ENCODE assay signal across 4 fruit fly cellular contexts in the genomic region with DNA sequence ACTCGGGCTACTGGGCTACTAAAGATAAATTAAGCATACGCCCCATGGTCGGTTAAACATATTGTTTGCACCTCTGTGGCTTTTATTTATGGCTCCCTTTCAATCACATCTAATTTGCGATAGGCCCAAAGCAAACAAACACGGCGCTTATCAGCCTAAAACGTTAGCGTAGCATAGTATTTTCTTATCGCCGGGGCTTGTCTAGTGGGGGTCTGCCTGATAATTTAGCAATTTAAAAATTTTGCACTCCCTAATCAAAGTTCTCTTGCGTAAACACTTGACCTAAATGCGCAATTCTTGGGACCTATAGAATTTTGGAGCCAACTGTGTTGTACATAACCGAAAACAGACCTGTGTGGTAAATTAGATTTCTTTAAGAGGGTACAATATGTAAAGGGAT.
A peak's percentile ranks its signal among the peaks of the same experiment; 100 is the strongest.
TF ChIP-seq lines count a peak whose summit lies in the region.

No protein-coding gene starts in this region.

- no peak for TF ChIP-seq CTCF in whole organism, embryonic (GFP tag; optimal IDR thresholded peaks at IDR 0.05; lab: Kevin White, UChicago)

TF ChIP-seq in whole organism, adult, 20 proteins besides CTCF, POLR2A, EP300 and RAD21:
- TF ChIP-seq cnc (optimal IDR thresholded peaks at IDR 0.05; lab: Kevin White, UChicago), result no peak
- no peak for TF ChIP-seq tj (GFP tag; optimal IDR thresholded peaks at IDR 0.05; lab: Kevin White, UChicago)
- TF ChIP-seq cic (GFP tag; optimal IDR thresholded peaks at IDR 0.05; lab: Kevin White, UChicago), result peak; percentile 63
- no peak for TF ChIP-seq CG7045 (GFP tag; optimal IDR thresholded peaks at IDR 0.05; lab: Kevin White, UChicago)
- TF ChIP-seq Clk (GFP tag; optimal IDR thresholded peaks at IDR 0.05; lab: Kevin White, UChicago), result no peak
- no peak for TF ChIP-seq CG11617 (GFP tag; optimal IDR thresholded peaks at IDR 0.05; lab: Kevin White, UChicago)
- TF ChIP-seq CG33017 (tag; optimal IDR thresholded peaks at IDR 0.05; lab: Kevin White, UChicago), result no peak

TF ChIP-seq in whole organism, embryonic, 481 proteins besides CTCF, POLR2A, EP300 and RAD21 (continues in another document):
- TF ChIP-seq Sry-δ (GFP tag; optimal IDR thresholded peaks at IDR 0.05; lab: Kevin White, UChicago), result no peak
- no peak for TF ChIP-seq CG1792 (GFP tag; optimal IDR thresholded peaks at IDR 0.05; lab: Kevin White, UChicago)
- TF ChIP-seq gcm2 (GFP tag; optimal IDR thresholded peaks at IDR 0.05; lab: Kevin White, UChicago), result no peak
- TF ChIP-seq ind (GFP tag; optimal IDR thresholded peaks at IDR 0.05; lab: Kevin White, UChicago), result no peak
- TF ChIP-seq Hmr (GFP tag; optimal IDR thresholded peaks at IDR 0.05; lab: Kevin White, UChicago), result peak; percentile 2
- TF ChIP-seq CG7372 (GFP tag; IDR thresholded peaks at IDR 0.05; lab: Robert Waterston, UW), result no peak
- TF ChIP-seq Pdp1 (GFP tag; optimal IDR thresholded peaks at IDR 0.05; lab: Kevin White, UChicago), result peak in 1 of 2 experiments; percentile 74
- TF ChIP-seq phol (tag; optimal IDR thresholded peaks at IDR 0.05; lab: Kevin White, UChicago), result no peak
- TF ChIP-seq Med (GFP tag; lab: Kevin White, UChicago), result peak; percentile 57
- no peak for TF ChIP-seq pum (GFP tag; optimal IDR thresholded peaks at IDR 0.05; lab: Kevin White, UChicago)
- no peak for TF ChIP-seq twi (tag; optimal IDR thresholded peaks at IDR 0.05; lab: Kevin White, UChicago)
- no peak for TF ChIP-seq CG42726 (GFP tag; IDR thresholded peaks at IDR 0.05; lab: Robert Waterston, UW; ENCODE audit: partially characterized antibody)
- TF ChIP-seq Nf-YC (tag; optimal IDR thresholded peaks at IDR 0.05; lab: Kevin White, UChicago), result no peak
- TF ChIP-seq D19B (GFP tag; optimal IDR thresholded peaks at IDR 0.05; lab: Kevin White, UChicago), result no peak
- TF ChIP-seq sqz (GFP tag; optimal IDR thresholded peaks at IDR 0.05; lab: Kevin White, UChicago), result no peak
- peak; percentile 60 for TF ChIP-seq cwo (GFP tag; optimal IDR thresholded peaks at IDR 0.05; lab: Kevin White, UChicago)
- TF ChIP-seq bsh (GFP tag; optimal IDR thresholded peaks at IDR 0.05; lab: Kevin White, UChicago), result no peak
- no peak for TF ChIP-seq CG15601 (tag; optimal IDR thresholded peaks at IDR 0.05; lab: Kevin White, UChicago)
- TF ChIP-seq C15 (GFP tag; IDR thresholded peaks at IDR 0.05; lab: Robert Waterston, UW), result 0 out of 3 replicates have a peak, but pooled peaks have one; percentile 38
- TF ChIP-seq sd (tag; optimal IDR thresholded peaks at IDR 0.05; lab: Kevin White, UChicago), result peak; percentile 83
- peak; percentile 83 for TF ChIP-seq CG34376 (GFP tag; optimal IDR thresholded peaks at IDR 0.05; lab: Kevin White, UChicago)
- no peak for TF ChIP-seq gem (tag; optimal IDR thresholded peaks at IDR 0.05; lab: Kevin White, UChicago)
- TF ChIP-seq pb (GFP tag; optimal IDR thresholded peaks at IDR 0.05; lab: Kevin White, UChicago), result no peak
- no peak for TF ChIP-seq CG12744 (GFP tag; optimal IDR thresholded peaks at IDR 0.05; lab: Kevin White, UChicago)
- TF ChIP-seq caup (GFP tag; optimal IDR thresholded peaks at IDR 0.05; lab: Kevin White, UChicago; ENCODE audit: severe bottlenecking), result peak; percentile 28
- no peak for TF ChIP-seq bigmax (GFP tag; optimal IDR thresholded peaks at IDR 0.05; lab: Kevin White, UChicago)
- TF ChIP-seq CG10654 (GFP tag; optimal IDR thresholded peaks at IDR 0.05; lab: Kevin White, UChicago), result no peak

TF ChIP-seq in whole organism, prepupa, 60 proteins besides CTCF, POLR2A, EP300 and RAD21:
- TF ChIP-seq eg (GFP tag; IDR thresholded peaks at IDR 0.05; lab: Robert Waterston, UW) (no peak), CG16779 (tag; optimal IDR thresholded peaks at IDR 0.05; lab: Kevin White, UChicago) (no peak), pdm3 (GFP tag; optimal IDR thresholded peaks at IDR 0.05; lab: Kevin White, UChicago) (no peak), vri (GFP tag; optimal IDR thresholded peaks at IDR 0.05; lab: Kevin White, UChicago) (peak; percentile 74), CG1621 (tag; optimal IDR thresholded peaks at IDR 0.05; lab: Kevin White, UChicago) (no peak), CG6808 (GFP tag; optimal IDR thresholded peaks at IDR 0.05; lab: Kevin White, UChicago) (no peak), svp (GFP tag; lab: Kevin White, UChicago) (no peak), CG8319 (GFP tag; optimal IDR thresholded peaks at IDR 0.05; lab: Kevin White, UChicago) (no peak), salr (GFP tag; optimal IDR thresholded peaks at IDR 0.05; lab: Kevin White, UChicago) (no peak), dac (GFP tag; optimal IDR thresholded peaks at IDR 0.05; lab: Kevin White, UChicago) (no peak), net (GFP tag; optimal IDR thresholded peaks at IDR 0.05; lab: Kevin White, UChicago) (no peak), Sox14 (GFP tag; optimal IDR thresholded peaks at IDR 0.05; lab: Kevin White, UChicago) (no peak), fkh (GFP tag; optimal IDR thresholded peaks at IDR 0.05; lab: Kevin White, UChicago) (peak; percentile 78), CG11294 (GFP tag; IDR thresholded peaks at IDR 0.05; lab: Robert Waterston, UW) (no peak), Ets21C (GFP tag; optimal IDR thresholded peaks at IDR 0.05; lab: Kevin White, UChicago) (no peak), CG10669 (GFP tag; optimal IDR thresholded peaks at IDR 0.05; lab: Kevin White, UChicago) (no peak)

TF ChIP-seq in whole organism, wandering third instar larva, 38 proteins besides CTCF, POLR2A, EP300 and RAD21:
- TF ChIP-seq h (GFP tag; optimal IDR thresholded peaks at IDR 0.05; lab: Kevin White, UChicago) (peak; percentile 2), brk (GFP tag; optimal IDR thresholded peaks at IDR 0.05; lab: Kevin White, UChicago) (no peak), GATAd (GFP tag; optimal IDR thresholded peaks at IDR 0.05; lab: Kevin White, UChicago) (no peak), CrebA (GFP tag; optimal IDR thresholded peaks at IDR 0.05; lab: Kevin White, UChicago; ENCODE audit: borderline replicate concordance) (peak; percentile 2), fru (GFP tag; optimal IDR thresholded peaks at IDR 0.05; lab: Kevin White, UChicago) (no peak)
